Worm (Caenorhabditis elegans): ENCODE measurements around the gene emb-9.

DNA sequence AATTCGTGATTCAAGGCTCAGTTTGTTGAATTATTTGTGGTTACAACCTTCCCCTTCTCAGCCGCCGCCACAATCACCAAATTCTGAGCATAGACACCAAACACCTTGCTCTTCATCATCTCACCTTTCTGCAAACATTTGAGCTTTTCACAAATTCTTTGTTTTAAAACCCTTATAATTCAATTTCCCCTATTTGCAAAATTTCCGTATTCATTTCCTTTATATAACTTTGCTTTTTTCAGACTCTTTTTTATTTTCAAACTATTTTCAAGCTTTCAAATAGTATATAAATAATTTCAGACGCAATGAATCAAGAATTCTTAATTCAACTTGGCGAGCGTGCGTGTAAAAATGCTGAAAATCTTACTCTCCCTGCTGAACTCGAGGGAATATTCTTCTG lies 39.2 kb upstream of the emb-9 start, which contains the start of gene tkr-1:
- no peak for TF ChIP-seq F13H6.1 (tag; optimal IDR thresholded peaks at IDR 0.05)
- no peak for TF ChIP-seq lin-39 (tag; optimal IDR thresholded peaks at IDR 0.05)
- TF ChIP-seq nhr-25 (tag; optimal IDR thresholded peaks at IDR 0.05) = no peak
- no peak for TF ChIP-seq sma-3 (GFP tag; optimal IDR thresholded peaks at IDR 0.05)
- no peak for TF ChIP-seq nhr-77 (tag; optimal IDR thresholded peaks at IDR 0.05)
- no peak for TF ChIP-seq ztf-4 (tag; optimal IDR thresholded peaks at IDR 0.05)
- no peak for TF ChIP-seq ZK546.5 (tag; optimal IDR thresholded peaks at IDR 0.05)
- TF ChIP-seq Y55F3AM.14 (GFP tag; optimal IDR thresholded peaks at IDR 0.05) = no peak
- no peak for TF ChIP-seq elt-3 (tag; optimal IDR thresholded peaks at IDR 0.05)
- TF ChIP-seq unc-62 (GFP tag; optimal IDR thresholded peaks at IDR 0.05) = no peak
- no peak for TF ChIP-seq R02D3.7 (tag; optimal IDR thresholded peaks at IDR 0.05)
- no peak for TF ChIP-seq zag-1 (tag; optimal IDR thresholded peaks at IDR 0.05)
- no peak for TF ChIP-seq mdl-1 (tag; optimal IDR thresholded peaks at IDR 0.05)
- TF ChIP-seq nhr-12 (tag; optimal IDR thresholded peaks at IDR 0.05) = no peak

All from whole organism, L2 larva.